Fruit fly (Drosophila melanogaster) whole organism, prepupa: Measurements from ENCODE around the gene emc.

ENCODE experiments used
- Blimp-1 ChIP-seq: fragments of 200-800 bp; sonication (Bioruptor generic); optimal IDR thresholded peaks from 3 replicates; lab custom pipeline; 2017; ENCODE audit warnings: missing biosample characterization, missing genetic modification characterization, mild to moderate bottlenecking, moderate library complexity, missing genetic modification reagents
- CG10631 ChIP-seq: fragments of 200-800 bp; sonication (Bioruptor generic); optimal IDR thresholded peaks from 2 replicates; lab custom pipeline; 2016; ENCODE audit warnings: missing biosample characterization, missing genetic modification characterization
- CG11294 ChIP-seq: fragments of 200-800 bp; sonication (Bioruptor generic); IDR thresholded peaks from 2 replicates; pipeline ENCODE4 v1.3.6; 2022; ENCODE audit warnings: missing biosample characterization, missing genetic modification characterization
- CG11762 ChIP-seq: fragments of 200-800 bp; sonication (Bioruptor generic); optimal IDR thresholded peaks from 3 replicates; lab custom pipeline; 2016; ENCODE audit warnings: missing biosample characterization, missing genetic modification characterization; ENCODE audit not compliant: insufficient read depth
- CG11902 ChIP-seq: fragments of 200-800 bp; sonication (Bioruptor generic); optimal IDR thresholded peaks from 3 replicates; lab custom pipeline; 2016; ENCODE audit warnings: missing biosample characterization, missing genetic modification characterization
- CG15336 ChIP-seq: fragments of 200-800 bp; sonication (Bioruptor generic); IDR thresholded peaks from 2 replicates; pipeline ENCODE4 v1.3.6; 2022; ENCODE audit warnings: missing biosample characterization, missing genetic modification characterization
- CG1621 ChIP-seq: fragments of 200-800 bp; sonication (Bioruptor generic); optimal IDR thresholded peaks from 3 replicates; lab custom pipeline; 2018; ENCODE audit warnings: missing biosample characterization, mild to moderate bottlenecking, missing genetic modification characterization
- CG16779 ChIP-seq: fragments of 200-800 bp; sonication (Bioruptor generic); optimal IDR thresholded peaks from 3 replicates; lab custom pipeline; 2017; ENCODE audit warnings: missing biosample characterization, mild to moderate bottlenecking, missing genetic modification characterization
- CG3032 ChIP-seq: fragments of 200-800 bp; optimal IDR thresholded peaks from 2 replicates; lab custom pipeline; 2019; ENCODE audit warnings: missing biosample characterization, mild to moderate bottlenecking, missing genetic modification characterization, moderate library complexity
- CG32006 ChIP-seq: fragments of 200-800 bp; sonication (Bioruptor generic); optimal IDR thresholded peaks from 3 replicates; lab custom pipeline; 2017; ENCODE audit warnings: missing biosample characterization, mild to moderate bottlenecking, missing genetic modification characterization
- CG34406 ChIP-seq: fragments of 200-800 bp; sonication (Bioruptor generic); optimal IDR thresholded peaks from 3 replicates; lab custom pipeline; 2016; ENCODE audit warnings: missing biosample characterization, missing genetic modification characterization
- CG6276 ChIP-seq: fragments of 200-800 bp; sonication (Bioruptor generic); optimal IDR thresholded peaks from 2 replicates; lab custom pipeline; 2017; ENCODE audit warnings: missing biosample characterization, mild to moderate bottlenecking, missing genetic modification characterization
- CG6792 ChIP-seq: fragments of 200-800 bp; sonication (Bioruptor generic); optimal IDR thresholded peaks from 3 replicates; lab custom pipeline; 2016; ENCODE audit warnings: missing biosample characterization, missing genetic modification characterization
- CG6808 ChIP-seq: fragments of 200-800 bp; sonication (Bioruptor generic); optimal IDR thresholded peaks from 3 replicates; lab custom pipeline; 2017; ENCODE audit warnings: missing biosample characterization, missing genetic modification characterization, mild to moderate bottlenecking, moderate library complexity, missing genetic modification reagents
- CG6854 ChIP-seq: fragments of 200-800 bp; sonication (Bioruptor generic); optimal IDR thresholded peaks from 2 replicates; lab custom pipeline; 2017; ENCODE audit warnings: missing biosample characterization, mild to moderate bottlenecking, missing genetic modification characterization
- CG7368 ChIP-seq: fragments of 200-800 bp; sonication (Bioruptor generic); optimal IDR thresholded peaks from 3 replicates; lab custom pipeline; 2016; ENCODE audit warnings: missing biosample characterization, missing genetic modification characterization
- CG8319 ChIP-seq: fragments of 200-800 bp; sonication (Bioruptor generic); optimal IDR thresholded peaks from 3 replicates; lab custom pipeline; 2016; ENCODE audit warnings: missing biosample characterization, missing genetic modification characterization
- CG8632 ChIP-seq: fragments of 200-800 bp; sonication (Bioruptor generic); optimal IDR thresholded peaks from 3 replicates; lab custom pipeline; 2016; ENCODE audit warnings: missing biosample characterization, missing genetic modification characterization
- CG9139 ChIP-seq: fragments of 200-800 bp; sonication (Bioruptor generic); optimal IDR thresholded peaks from 3 replicates; lab custom pipeline; 2017; ENCODE audit warnings: missing biosample characterization, mild to moderate bottlenecking, missing genetic modification characterization
- Eip75B ChIP-seq: fragments of 200-800 bp; sonication (Bioruptor generic); optimal IDR thresholded peaks from 3 replicates; lab custom pipeline; 2016; ENCODE audit warnings: missing biosample characterization, missing genetic modification characterization
- Eip78C ChIP-seq: fragments of 200-800 bp; sonication (Bioruptor generic); peaks from one replicate; lab custom pipeline; 2016; ENCODE audit warnings: missing biosample characterization, missing genetic modification characterization
- Ets21C ChIP-seq: fragments of 200-800 bp; sonication (Bioruptor generic); optimal IDR thresholded peaks from 3 replicates; lab custom pipeline; 2016; ENCODE audit warnings: missing biosample characterization, missing genetic modification characterization
- Gug ChIP-seq: fragments of 200-800 bp; sonication (Bioruptor generic); IDR thresholded peaks from 2 replicates; pipeline ENCODE4 v1.3.6; 2022; ENCODE audit warnings: missing biosample characterization, missing genetic modification characterization
- Hr38 ChIP-seq: sonication (Bioruptor generic); optimal IDR thresholded peaks from 2 replicates; lab custom pipeline; 2016; ENCODE audit warnings: missing biosample characterization, missing genetic modification characterization
- Hr39 ChIP-seq: fragments of 200-800 bp; sonication (Bioruptor generic); optimal IDR thresholded peaks from 2 replicates; lab custom pipeline; 2016; ENCODE audit warnings: missing biosample characterization, missing genetic modification characterization
- Lpt ChIP-seq: fragments of 200-800 bp; sonication (Bioruptor generic); optimal IDR thresholded peaks from 3 replicates; lab custom pipeline; 2016; ENCODE audit warnings: missing biosample characterization, missing genetic modification characterization
- OdsH ChIP-seq: fragments of 200-800 bp; sonication (Bioruptor generic); optimal IDR thresholded peaks from 3 replicates; lab custom pipeline; 2016; ENCODE audit warnings: missing biosample characterization, missing genetic modification characterization
- Smox ChIP-seq: fragments of 200-800 bp; sonication (Bioruptor generic); optimal IDR thresholded peaks from 3 replicates; lab custom pipeline; 2016; ENCODE audit warnings: missing biosample characterization, missing genetic modification characterization
- Sox102F ChIP-seq: fragments of 200-800 bp; sonication (Bioruptor generic); optimal IDR thresholded peaks from 2 replicates; lab custom pipeline; 2016; ENCODE audit warnings: missing biosample characterization, mild to moderate bottlenecking, missing genetic modification characterization
- Sox14 ChIP-seq: fragments of 200-800 bp; sonication (Bioruptor generic); optimal IDR thresholded peaks from 3 replicates; lab custom pipeline; 2016; ENCODE audit warnings: missing biosample characterization, missing genetic modification characterization
- Sox15 ChIP-seq: fragments of 200-800 bp; sonication (Bioruptor generic); optimal IDR thresholded peaks from 3 replicates; lab custom pipeline; 2016; ENCODE audit warnings: missing biosample characterization, missing genetic modification characterization
- achi ChIP-seq: fragments of 200-800 bp; sonication (Bioruptor generic); optimal IDR thresholded peaks from 3 replicates; lab custom pipeline; 2016; ENCODE audit warnings: missing biosample characterization, missing genetic modification characterization
- acj6 ChIP-seq: fragments of 200-800 bp; sonication (Bioruptor generic); optimal IDR thresholded peaks from 3 replicates; lab custom pipeline; 2016; ENCODE audit warnings: missing biosample characterization, missing genetic modification characterization
- dac ChIP-seq: fragments of 200-800 bp; sonication (Bioruptor generic); optimal IDR thresholded peaks from 2 replicates; lab custom pipeline; 2017; ENCODE audit warnings: missing biosample characterization, mild to moderate bottlenecking, missing genetic modification characterization
- dsx ChIP-seq: fragments of 200-800 bp; optimal IDR thresholded peaks from 3 replicates; lab custom pipeline; 2019; ENCODE audit warnings: missing biosample characterization, mild to moderate bottlenecking, missing genetic modification characterization, moderate library complexity; ENCODE audit not compliant: poor library complexity, severe bottlenecking
- eg ChIP-seq: fragments of 200-800 bp; sonication (Bioruptor generic); IDR thresholded peaks from 3 replicates; pipeline ENCODE4 v1.3.6; 2022; ENCODE audit warnings: missing biosample characterization, missing genetic modification characterization
- esn ChIP-seq: fragments of 200-800 bp; sonication (Bioruptor generic); optimal IDR thresholded peaks from 2 replicates; lab custom pipeline; 2016; ENCODE audit warnings: missing biosample characterization, mild to moderate bottlenecking, missing genetic modification characterization, moderate library complexity
- fkh ChIP-seq: fragments of 200-800 bp; sonication (Bioruptor generic); optimal IDR thresholded peaks from 3 replicates; lab custom pipeline; 2017; ENCODE audit warnings: missing biosample characterization, mild to moderate bottlenecking, missing genetic modification characterization, moderate library complexity
- lz ChIP-seq: fragments of 200-800 bp; sonication (Bioruptor generic); optimal IDR thresholded peaks from 3 replicates; lab custom pipeline; 2016; ENCODE audit warnings: missing biosample characterization, missing genetic modification characterization
- pdm3 ChIP-seq: fragments of 200-800 bp; sonication (Bioruptor generic); optimal IDR thresholded peaks from 3 replicates; lab custom pipeline; 2016; ENCODE audit warnings: missing biosample characterization, missing genetic modification characterization
- salr ChIP-seq, 2 experiments: fragments of 200-800 bp; sonication (Bioruptor generic); optimal IDR thresholded peaks; 3 replicates each; lab custom pipeline; 2016 to 2018; ENCODE audit warnings: missing biosample characterization in 2 of 2, missing genetic modification characterization in 2 of 2, mild to moderate bottlenecking in 1 of 2
- ss ChIP-seq, 2 experiments: fragments of 200-800 bp; sonication (Bioruptor generic); optimal IDR thresholded peaks; 2 replicates in 1 of 2; 3 replicates in 1 of 2; lab custom pipeline; 2017 to 2018; ENCODE audit warnings: mild to moderate bottlenecking in 2 of 2, missing biosample characterization in 2 of 2, missing genetic modification characterization in 2 of 2, moderate library complexity in 1 of 2
- svp ChIP-seq: fragments of 200-800 bp; sonication (Bioruptor generic); peaks from one replicate; lab custom pipeline; 2016; ENCODE audit warnings: missing biosample characterization, missing genetic modification characterization
- topi ChIP-seq: fragments of 200-800 bp; sonication (Bioruptor generic); optimal IDR thresholded peaks from 3 replicates; lab custom pipeline; 2016; ENCODE audit warnings: missing biosample characterization, missing genetic modification characterization
- vri ChIP-seq: fragments of 200-800 bp; sonication (Bioruptor generic); optimal IDR thresholded peaks from 3 replicates; lab custom pipeline; 2016; ENCODE audit warnings: missing biosample characterization, mild to moderate bottlenecking, missing genetic modification characterization

Gene emc

DNA sequence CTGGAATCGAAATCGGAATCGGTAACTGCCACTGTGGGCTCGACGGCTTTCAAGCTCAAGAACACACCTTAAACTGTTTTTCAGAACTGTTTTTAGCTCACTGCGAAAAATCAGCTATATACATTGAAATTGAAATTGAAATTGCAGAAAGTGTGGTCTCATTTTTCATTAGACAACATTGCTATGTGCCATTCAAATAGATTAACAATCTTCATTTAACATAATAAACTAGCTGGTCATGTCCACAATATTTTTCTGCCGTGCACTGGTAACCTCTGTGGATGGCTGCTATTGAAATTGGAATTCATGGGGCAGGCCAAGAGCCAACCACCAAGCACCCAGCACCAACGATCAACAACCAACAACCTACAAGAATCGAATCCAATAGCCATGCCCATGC, 13.3 kb upstream of the emc start (continued):
- TF ChIP-seq CG9139 (GFP tag; lab: Kevin White, UChicago) = peak; percentile 41
- peak; percentile 61 for TF ChIP-seq achi
- peak; percentile 83 for TF ChIP-seq CG10631 (GFP tag; lab: Kevin White, UChicago)
- peak; percentile 29 for TF ChIP-seq CG7368 (GFP tag; lab: Kevin White, UChicago)
- TF ChIP-seq dsx = peak; percentile 70
- TF ChIP-seq OdsH (GFP tag; lab: Kevin White, UChicago) = peak; percentile 71
- TF ChIP-seq CG34406 = peak; percentile 21
- peak; percentile 17 to 57 for TF ChIP-seq ss (GFP tag; optimal IDR thresholded peaks at IDR 0.05; lab: Kevin White, UChicago)
- peak; percentile 68; the same call in 1 of the 3 replicates for TF ChIP-seq eg (GFP tag; lab: Robert Waterston, UW)
- TF ChIP-seq CG8319 (GFP tag; lab: Kevin White, UChicago) = peak; percentile 68
- TF ChIP-seq dac = no peak
- TF ChIP-seq, all 60 proteins: peak for 50

- no peak for TF ChIP-seq CG32006 (GFP tag; lab: Kevin White, UChicago)
- TF ChIP-seq CG3032 (tag; lab: Kevin White, UChicago) = no peak
- no peak for TF ChIP-seq fkh (GFP tag; lab: Kevin White, UChicago)
- TF ChIP-seq CG9139 (GFP tag; lab: Kevin White, UChicago) = peak; percentile 40
- TF ChIP-seq CG1621 = peak; percentile 92
- TF ChIP-seq ss (GFP tag; optimal IDR thresholded peaks at IDR 0.05; lab: Kevin White, UChicago) = peak in 1 of 2 experiments; percentile 14
- TF ChIP-seq Smox = no peak
Measured at dm6 chr3L:736542-737166, 12.5 kb upstream of the emc start.

dm6 chr3L:737445-738116, 11.6 kb upstream of the emc start:
- TF ChIP-seq CG3032 (tag; lab: Kevin White, UChicago) (peak; percentile 25), CG6808 (GFP tag; lab: Kevin White, UChicago) (peak; percentile 26), pdm3 (GFP tag; lab: Kevin White, UChicago) (no peak), CG6792 (GFP tag; lab: Kevin White, UChicago) (peak; percentile 18), Eip78C (GFP tag; lab: Kevin White, UChicago) (peak; percentile 69), OdsH (GFP tag; lab: Kevin White, UChicago) (peak; percentile 16), Smox (no peak), CG11762 (GFP tag; lab: Kevin White, UChicago) (no peak), CG8632 (GFP tag; lab: Kevin White, UChicago) (peak; percentile 46), Sox102F (GFP tag; lab: Kevin White, UChicago) (peak; percentile 7), Hr39 (GFP tag; lab: Kevin White, UChicago) (no peak), lz (GFP tag; lab: Kevin White, UChicago) (no peak), Gug (GFP tag; lab: Robert Waterston, UW) (no peak), eg (GFP tag; lab: Robert Waterston, UW) (0 out of 3 replicates have a peak, but pooled peaks have one; percentile 12), fkh (GFP tag; lab: Kevin White, UChicago) (no peak), svp (GFP tag; lab: Kevin White, UChicago) (peak; percentile 21), CG11294 (GFP tag; lab: Robert Waterston, UW) (no peak), Sox15 (no peak), CG32006 (GFP tag; lab: Kevin White, UChicago) (peak; percentile 35), topi (GFP tag; lab: Kevin White, UChicago) (peak; percentile 15), CG16779 (tag; lab: Kevin White, UChicago) (no peak), CG11902 (no peak), dac (no peak), Blimp-1 (GFP tag; lab: Kevin White, UChicago) (no peak), vri (GFP tag; lab: Kevin White, UChicago) (no peak), Lpt (no peak), Eip75B (GFP tag; lab: Kevin White, UChicago) (peak; percentile 11), Sox14 (GFP tag; lab: Kevin White, UChicago) (peak; percentile 23), acj6 (GFP tag; lab: Kevin White, UChicago) (peak; percentile 43), esn (GFP tag; lab: Kevin White, UChicago) (peak; percentile 1), Ets21C (no peak), CG6854 (GFP tag; lab: Kevin White, UChicago) (no peak), CG6276 (GFP tag; lab: Kevin White, UChicago) (no peak), salr (GFP tag; optimal IDR thresholded peaks at IDR 0.05; lab: Kevin White, UChicago) (no peak), CG15336 (GFP tag; lab: Robert Waterston, UW) (0 out of 2 replicates have a peak, but pooled peaks have one; percentile 22), Hr38 (GFP tag; lab: Kevin White, UChicago) (no peak)
